Fruit fly (Drosophila melanogaster) whole organism, embryonic: ENCODE measurements around the gene CG10702.
A peak's percentile ranks its signal among the peaks of the same experiment; 100 is the strongest.

ENCODE experiments used
- Bgb ChIP-seq: fragments of 200-800 bp; sonication (Bioruptor generic); IDR thresholded peaks from 2 replicates; pipeline ENCODE4 v1.3.6; 2022; ENCODE audit warnings: missing biosample characterization, missing genetic modification characterization; ENCODE audit not compliant: partially characterized antibody
- BtbVII ChIP-seq: fragments of 200-800 bp; sonication (Bioruptor generic); optimal IDR thresholded peaks from 3 replicates; lab custom pipeline; 2017; ENCODE audit warnings: missing biosample characterization, mild to moderate bottlenecking, missing genetic modification characterization
- Bteb2 ChIP-seq: fragments of 200-800 bp; sonication (Bioruptor generic); optimal IDR thresholded peaks from 2 replicates; lab custom pipeline; 2016; ENCODE audit warnings: missing biosample characterization, missing genetic modification characterization
- C15 ChIP-seq: fragments of 200-800 bp; sonication (Bioruptor generic); IDR thresholded peaks from 3 replicates; pipeline ENCODE4 v1.3.6; 2022; ENCODE audit warnings: missing biosample characterization, missing genetic modification characterization
- CG11504 ChIP-seq: fragments of 200-800 bp; sonication (Bioruptor generic); optimal IDR thresholded peaks from 3 replicates; lab custom pipeline; 2019; ENCODE audit warnings: missing biosample characterization, mild to moderate bottlenecking, missing genetic modification characterization, moderate library complexity
- CG16813 ChIP-seq: fragments of 200-800 bp; sonication (Bioruptor generic); IDR thresholded peaks from 3 replicates; pipeline ENCODE4 v1.3.6; 2022; ENCODE audit warnings: missing biosample characterization, missing genetic modification characterization; ENCODE audit not compliant: partially characterized antibody
- CG2199 ChIP-seq: fragments of 200-800 bp; sonication (Bioruptor generic); IDR thresholded peaks from 3 replicates; pipeline ENCODE4 v1.3.6; 2022; ENCODE audit warnings: missing biosample characterization, missing genetic modification characterization
- CG30431 ChIP-seq: fragments of 200-800 bp; sonication (Bioruptor generic); optimal IDR thresholded peaks from 2 replicates; lab custom pipeline; 2017; ENCODE audit warnings: missing biosample characterization, missing genetic modification characterization
- CG3847 ChIP-seq: fragments of 200-800 bp; sonication (Bioruptor generic); IDR thresholded peaks from 2 replicates; pipeline ENCODE4 v1.3.6; 2022; ENCODE audit warnings: missing biosample characterization, missing genetic modification characterization
- CG4282 ChIP-seq: fragments of 200-800 bp; sonication (Bioruptor generic); optimal IDR thresholded peaks from 2 replicates; lab custom pipeline; 2016; ENCODE audit warnings: missing biosample characterization, missing genetic modification characterization
- CG4360 ChIP-seq: fragments of 200-800 bp; sonication (Bioruptor generic); IDR thresholded peaks from 2 replicates; pipeline ENCODE4 v1.3.6; 2022; ENCODE audit warnings: missing biosample characterization, missing genetic modification characterization
- CG4707 ChIP-seq: fragments of 200-800 bp; sonication (Bioruptor generic); optimal IDR thresholded peaks from 2 replicates; lab custom pipeline; 2018; ENCODE audit warnings: missing biosample characterization, mild to moderate bottlenecking, missing genetic modification characterization, moderate library complexity
- CG7372 ChIP-seq: fragments of 200-800 bp; sonication (Bioruptor generic); IDR thresholded peaks from 2 replicates; pipeline ENCODE4 v1.3.6; 2022; ENCODE audit warnings: missing biosample characterization, missing genetic modification characterization
- CG8290 ChIP-seq, 3 experiments: fragments of 200-800 bp; sonication (Bioruptor generic); optimal IDR thresholded peaks; 2 replicates each; lab custom pipeline; 2016 to 2019; ENCODE audit warnings: missing biosample characterization in 3 of 3, missing genetic modification characterization in 3 of 3, mild to moderate bottlenecking in 2 of 3, moderate library complexity in 1 of 3
- CG8388 ChIP-seq: fragments of 200-800 bp; sonication (Bioruptor generic); optimal IDR thresholded peaks from 2 replicates; lab custom pipeline; 2019; ENCODE audit warnings: missing biosample characterization, mild to moderate bottlenecking, missing genetic modification characterization, moderate library complexity
- Dll ChIP-seq: fragments of 200-800 bp; sonication (Bioruptor generic); IDR thresholded peaks from 4 replicates; pipeline ENCODE4 v1.3.6; 2022; ENCODE audit warnings: missing biosample characterization, missing genetic modification characterization; ENCODE audit not compliant: partially characterized antibody
- E2f1 ChIP-seq: fragments of 200-800 bp; sonication (Bioruptor generic); IDR thresholded peaks from 2 replicates; pipeline ENCODE4 v1.3.6; 2022; ENCODE audit warnings: missing biosample characterization, missing genetic modification characterization
- Elba2 ChIP-seq: fragments of 200-800 bp; sonication (Bioruptor generic); optimal IDR thresholded peaks from 3 replicates; lab custom pipeline; 2016; ENCODE audit warnings: missing biosample characterization, missing genetic modification characterization
- Fer3 ChIP-seq: fragments of 200-800 bp; sonication (Bioruptor generic); optimal IDR thresholded peaks from 2 replicates; lab custom pipeline; 2018; ENCODE audit warnings: missing biosample characterization, mild to moderate bottlenecking, missing genetic modification characterization, moderate library complexity
- Gug ChIP-seq: fragments of 200-800 bp; sonication (Bioruptor generic); IDR thresholded peaks from 4 replicates; pipeline ENCODE4 v1.3.6; 2022; ENCODE audit warnings: missing biosample characterization, missing genetic modification characterization
- HLH3B ChIP-seq: fragments of 200-800 bp; sonication (Bioruptor generic); IDR thresholded peaks from 2 replicates; pipeline ENCODE4 v1.3.6; 2022; ENCODE audit warnings: missing biosample characterization, missing genetic modification characterization
- Hmr ChIP-seq: fragments of 200-800 bp; sonication (Bioruptor generic); optimal IDR thresholded peaks from 3 replicates; lab custom pipeline; 2017; ENCODE audit warnings: mild to moderate bottlenecking, missing biosample characterization, missing genetic modification reagents, missing genetic modification characterization
- Hr3 ChIP-seq: fragments of 200-800 bp; sonication (Bioruptor generic); optimal IDR thresholded peaks from 3 replicates; lab custom pipeline; 2016; ENCODE audit warnings: missing biosample characterization, missing genetic modification characterization
- Lhr ChIP-seq: fragments of 200-800 bp; sonication (Bioruptor generic); optimal IDR thresholded peaks from 3 replicates; lab custom pipeline; 2017; ENCODE audit warnings: mild to moderate bottlenecking, missing biosample characterization, missing genetic modification reagents, missing genetic modification characterization
- Mrtf ChIP-seq: fragments of 200-800 bp; sonication (Bioruptor generic); IDR thresholded peaks from 3 replicates; pipeline ENCODE4 v1.3.6; 2022; ENCODE audit warnings: missing biosample characterization, missing genetic modification characterization
- NC2β ChIP-seq: fragments of 200-800 bp; sonication (Bioruptor generic); optimal IDR thresholded peaks from 2 replicates; lab custom pipeline; 2016; ENCODE audit warnings: missing biosample characterization, missing genetic modification characterization
- Ravus ChIP-seq: fragments of 200-800 bp; sonication (Bioruptor generic); IDR thresholded peaks from 2 replicates; pipeline ENCODE4 v1.3.6; 2022; ENCODE audit warnings: missing biosample characterization, missing genetic modification characterization
- Sox102F ChIP-seq: fragments of 200-800 bp; sonication (Bioruptor generic); optimal IDR thresholded peaks from 2 replicates; lab custom pipeline; 2018; ENCODE audit warnings: missing biosample characterization, mild to moderate bottlenecking, missing genetic modification characterization, moderate library complexity
- Ssrp ChIP-seq: fragments of 200-800 bp; sonication (Bioruptor generic); optimal IDR thresholded peaks from 2 replicates; lab custom pipeline; 2018; ENCODE audit warnings: missing biosample characterization, mild to moderate bottlenecking, missing genetic modification characterization, moderate library complexity
- YL-1 ChIP-seq: fragments of 200-800 bp; sonication (Bioruptor generic); optimal IDR thresholded peaks from 3 replicates; lab custom pipeline; 2017; ENCODE audit warnings: missing biosample characterization, mild to moderate bottlenecking, missing genetic modification characterization
- da ChIP-seq: fragments of 200-800 bp; sonication (Bioruptor generic); optimal IDR thresholded peaks from 2 replicates; lab custom pipeline; 2016; ENCODE audit warnings: missing biosample characterization, missing genetic modification characterization
- dm ChIP-seq: fragments of 200-800 bp; sonication (Bioruptor generic); optimal IDR thresholded peaks from 3 replicates; lab custom pipeline; 2016; ENCODE audit warnings: missing biosample characterization, missing genetic modification characterization
- ems ChIP-seq: fragments of 200-800 bp; sonication (Bioruptor generic); optimal IDR thresholded peaks from 3 replicates; lab custom pipeline; 2016; ENCODE audit warnings: missing biosample characterization, missing genetic modification characterization
- exex ChIP-seq: fragments of 200-800 bp; sonication (Bioruptor generic); optimal IDR thresholded peaks from 4 replicates; lab custom pipeline; 2018; ENCODE audit warnings: missing biosample characterization, mild to moderate bottlenecking, missing genetic modification characterization, moderate library complexity
- fd64A ChIP-seq: fragments of 200-800 bp; sonication (Bioruptor generic); optimal IDR thresholded peaks from 3 replicates; lab custom pipeline; 2018; ENCODE audit warnings: missing biosample characterization, mild to moderate bottlenecking, missing genetic modification characterization
- gt ChIP-seq: fragments of 200-800 bp; sonication (Bioruptor generic); IDR thresholded peaks from 2 replicates; pipeline ENCODE4 v1.3.6; 2022; ENCODE audit warnings: missing biosample characterization, missing genetic modification characterization
- hbn ChIP-seq: fragments of 200-800 bp; sonication (Bioruptor generic); IDR thresholded peaks from 2 replicates; pipeline ENCODE4 v1.3.6; 2022; ENCODE audit warnings: missing biosample characterization, missing genetic modification characterization; ENCODE audit not compliant: partially characterized antibody
- hth ChIP-seq: fragments of >200 bp; optimal IDR thresholded peaks from 2 replicates; lab custom pipeline; 2017; ENCODE audit warnings: inconsistent platforms
- jigr1 ChIP-seq: fragments of 200-800 bp; sonication (Bioruptor generic); IDR thresholded peaks from 3 replicates; pipeline ENCODE4 v1.3.6; 2022; ENCODE audit warnings: missing biosample characterization, missing genetic modification characterization
- mirr ChIP-seq: fragments of 200-800 bp; sonication (Bioruptor generic); optimal IDR thresholded peaks from 3 replicates; lab custom pipeline; 2018; ENCODE audit warnings: missing biosample characterization, mild to moderate bottlenecking, missing genetic modification characterization
- nmo ChIP-seq: fragments of 200-800 bp; sonication (Bioruptor generic); optimal IDR thresholded peaks from 2 replicates; lab custom pipeline; 2018; ENCODE audit warnings: missing biosample characterization, mild to moderate bottlenecking, missing genetic modification characterization, moderate library complexity
- pfk ChIP-seq: fragments of 200-800 bp; sonication (Bioruptor generic); optimal IDR thresholded peaks from 2 replicates; lab custom pipeline; 2018; ENCODE audit warnings: missing biosample characterization, mild to moderate bottlenecking, missing genetic modification characterization, moderate library complexity
- pho ChIP-seq: fragments of 200-800 bp; sonication (Bioruptor generic); optimal IDR thresholded peaks from 2 replicates; lab custom pipeline; 2016; ENCODE audit warnings: missing biosample characterization, missing genetic modification characterization
- phol ChIP-seq: fragments of 200-800 bp; sonication (Bioruptor generic); optimal IDR thresholded peaks from 3 replicates; lab custom pipeline; 2018; ENCODE audit warnings: missing biosample characterization, mild to moderate bottlenecking, missing genetic modification characterization, moderate library complexity
- pnt ChIP-seq: fragments of 200-800 bp; sonication (Bioruptor generic); optimal IDR thresholded peaks from 3 replicates; lab custom pipeline; 2016; ENCODE audit warnings: missing biosample characterization, missing genetic modification characterization
- pum ChIP-seq: fragments of 200-800 bp; sonication (Bioruptor generic); optimal IDR thresholded peaks from 2 replicates; lab custom pipeline; 2016; ENCODE audit warnings: missing biosample characterization, missing genetic modification characterization
- sens ChIP-seq: fragments of 200-800 bp; sonication (Bioruptor generic); peaks from one replicate; lab custom pipeline; 2016; ENCODE audit warnings: missing biosample characterization, missing genetic modification characterization
- slbo ChIP-seq: fragments of 200-800 bp; sonication (Bioruptor generic); IDR thresholded peaks from 2 replicates; pipeline ENCODE4 v1.3.6; 2022; ENCODE audit warnings: missing biosample characterization, missing genetic modification characterization
- stc ChIP-seq: fragments of 200-800 bp; sonication (Bioruptor generic); IDR thresholded peaks from 2 replicates; pipeline ENCODE4 v1.3.6; 2022; ENCODE audit warnings: missing biosample characterization, missing genetic modification characterization
- tgo ChIP-seq: fragments of 200-800 bp; sonication (Bioruptor generic); IDR thresholded peaks from 3 replicates; pipeline ENCODE4 v1.3.6; 2022; ENCODE audit warnings: missing biosample characterization, missing genetic modification characterization
- trem ChIP-seq: fragments of 200-800 bp; optimal IDR thresholded peaks from 3 replicates; lab custom pipeline; 2019; ENCODE audit warnings: missing biosample characterization, mild to moderate bottlenecking, missing genetic modification characterization, moderate library complexity

Gene CG10702

dm6 chr2L:19058916-19059315 is 10.7 kb downstream of the CG10702 start, which contains the start of gene Phlpp (continued):
- TF ChIP-seq stc (GFP tag; lab: Robert Waterston, UW) = 0 out of 2 replicates have a peak, but pooled peaks have one; percentile 39
- no peak for TF ChIP-seq YL-1 (GFP tag; lab: Kevin White, UChicago)
- no peak for TF ChIP-seq fd64A (GFP tag; lab: Kevin White, UChicago)
- peak; percentile 77 for TF ChIP-seq CG11504 (tag; lab: Kevin White, UChicago)
- TF ChIP-seq CG30431 = no peak
- no peak for TF ChIP-seq CG16813 (GFP tag; lab: Robert Waterston, UW)
- TF ChIP-seq Ssrp = peak; percentile 56
- no peak for TF ChIP-seq dm (GFP tag; lab: Kevin White, UChicago)
- TF ChIP-seq tgo (GFP tag; lab: Robert Waterston, UW) = peak; percentile 68
- TF ChIP-seq slbo = no peak
- no peak for TF ChIP-seq BtbVII
- TF ChIP-seq CG4707 (GFP tag; lab: Kevin White, UChicago) = peak; percentile 61
- no peak for TF ChIP-seq CG2199 (GFP tag; lab: Robert Waterston, UW)
- TF ChIP-seq Hmr = no peak
- peak; percentile 33 for TF ChIP-seq pum
- TF ChIP-seq jigr1 = no peak
- 0 out of 2 replicates have a peak, but pooled peaks have one; percentile 26 for TF ChIP-seq CG3847 (GFP tag; lab: Robert Waterston, UW)
- TF ChIP-seq pfk = no peak
- peak; percentile 18 for TF ChIP-seq Elba2
- no peak for TF ChIP-seq Lhr (GFP tag; lab: Kevin White, UChicago)
- TF ChIP-seq nmo (GFP tag; lab: Kevin White, UChicago) = peak; percentile 22
- TF ChIP-seq Fer3 (tag; lab: Kevin White, UChicago) = peak; percentile 55
- TF ChIP-seq pho = no peak
- 0 out of 3 replicates have a peak, but pooled peaks have one; percentile 44 for TF ChIP-seq C15 (GFP tag; lab: Robert Waterston, UW)
- TF ChIP-seq CG8388 (GFP tag; lab: Kevin White, UChicago) = peak; percentile 60
- TF ChIP-seq hbn (GFP tag; lab: Robert Waterston, UW) = no peak
- TF ChIP-seq CG4282 (GFP tag; lab: Kevin White, UChicago) = no peak
- no peak for TF ChIP-seq Ravus
- peak; percentile 60 for TF ChIP-seq trem
- TF ChIP-seq ems (GFP tag; lab: Kevin White, UChicago) = peak; percentile 28
- TF ChIP-seq Gug (GFP tag; lab: Robert Waterston, UW) = peak; percentile 19; the same call in 1 of the 4 replicates
- TF ChIP-seq Bgb (GFP tag; lab: Robert Waterston, UW) = no peak
- peak; percentile 14 for TF ChIP-seq CG8290 (GFP tag; optimal IDR thresholded peaks at IDR 0.05; lab: Kevin White, UChicago)
- no peak for TF ChIP-seq CG8290 (tag; optimal IDR thresholded peaks at IDR 0.05; lab: Kevin White, UChicago)
- no peak for TF ChIP-seq da
- peak; percentile 49 for TF ChIP-seq CG7372 (GFP tag; lab: Robert Waterston, UW)
- TF ChIP-seq mirr (GFP tag; lab: Kevin White, UChicago) = no peak
- TF ChIP-seq NC2β (GFP tag; lab: Kevin White, UChicago) = no peak
- TF ChIP-seq HLH3B (GFP tag; lab: Robert Waterston, UW) = peak; percentile 68
- no peak for TF ChIP-seq Sox102F (GFP tag; lab: Kevin White, UChicago)
- TF ChIP-seq sens (GFP tag; lab: Kevin White, UChicago) = peak; percentile 95
- no peak for TF ChIP-seq hth (lab: Kevin White, UChicago)
- no peak for TF ChIP-seq gt (GFP tag; lab: Robert Waterston, UW)
- no peak for TF ChIP-seq Bteb2
- TF ChIP-seq CG4360 (GFP tag; lab: Robert Waterston, UW) = 0 out of 2 replicates have a peak, but pooled peaks have one; percentile 24
- no peak for TF ChIP-seq Dll (GFP tag; lab: Robert Waterston, UW)
- peak; percentile 8 for TF ChIP-seq pnt (GFP tag; lab: Kevin White, UChicago)
- no peak for TF ChIP-seq exex (tag; lab: Kevin White, UChicago)
- no peak for TF ChIP-seq Mrtf
- peak; percentile 65 for TF ChIP-seq E2f1 (GFP tag; lab: Robert Waterston, UW)
- peak; percentile 74 for TF ChIP-seq phol (tag; lab: Kevin White, UChicago)
- peak; percentile 4 for TF ChIP-seq Hr3 (GFP tag; lab: Kevin White, UChicago)
